Fruit fly (Drosophila melanogaster) whole organism, embryonic: Measurements from ENCODE around the gene CG11307.
A peak's percentile ranks its signal among the peaks of the same experiment; 100 is the strongest.

Experiments used
- Bteb2 ChIP-seq: fragments of 200-800 bp; sonication (Bioruptor generic); optimal IDR thresholded peaks from 2 replicates; lab custom pipeline; 2016; ENCODE audit warnings: missing biosample characterization, missing genetic modification characterization
- CG10267 ChIP-seq: fragments of 200-800 bp; sonication (Bioruptor generic); optimal IDR thresholded peaks from 2 replicates; lab custom pipeline; 2018; ENCODE audit warnings: missing biosample characterization, mild to moderate bottlenecking, missing genetic modification characterization, moderate library complexity
- CG13775 ChIP-seq: fragments of 200-800 bp; sonication (Bioruptor generic); optimal IDR thresholded peaks from 3 replicates; lab custom pipeline; 2017; ENCODE audit warnings: missing biosample characterization, mild to moderate bottlenecking, missing genetic modification characterization
- CG14667 ChIP-seq: fragments of 200-800 bp; sonication (Bioruptor generic); IDR thresholded peaks from 2 replicates; pipeline ENCODE4 v1.3.6; 2022; ENCODE audit warnings: missing biosample characterization, missing genetic modification characterization
- CG14710 ChIP-seq: fragments of 200-800 bp; sonication (Bioruptor generic); optimal IDR thresholded peaks from 3 replicates; lab custom pipeline; 2019; ENCODE audit warnings: missing biosample characterization, mild to moderate bottlenecking, missing genetic modification characterization, moderate library complexity
- CG15696 ChIP-seq: fragments of 200-800 bp; sonication (Bioruptor generic); optimal IDR thresholded peaks from 2 replicates; lab custom pipeline; 2019; ENCODE audit warnings: missing biosample characterization, mild to moderate bottlenecking, missing genetic modification characterization, moderate library complexity
- CG1602 ChIP-seq: fragments of 200-800 bp; sonication (Bioruptor generic); optimal IDR thresholded peaks from 3 replicates; lab custom pipeline; 2016; ENCODE audit warnings: missing biosample characterization, missing genetic modification characterization
- CG16863 ChIP-seq: fragments of 200-800 bp; sonication (Bioruptor generic); optimal IDR thresholded peaks from 3 replicates; lab custom pipeline; 2016; ENCODE audit warnings: missing biosample characterization, missing genetic modification characterization
- CG17328 ChIP-seq: fragments of 200-800 bp; sonication (Bioruptor generic); IDR thresholded peaks from 2 replicates; pipeline ENCODE4 v1.3.6; 2022; ENCODE audit warnings: missing biosample characterization, missing genetic modification characterization
- CG17361 ChIP-seq: fragments of 200-800 bp; sonication (Bioruptor generic); IDR thresholded peaks from 3 replicates; pipeline ENCODE4 v1.3.6; 2022; ENCODE audit warnings: missing biosample characterization, missing genetic modification characterization
- CG18262 ChIP-seq: fragments of 200-800 bp; optimal IDR thresholded peaks from 3 replicates; lab custom pipeline; 2019; ENCODE audit warnings: missing biosample characterization, mild to moderate bottlenecking, missing genetic modification characterization, moderate library complexity
- CG18764 ChIP-seq: fragments of 200-800 bp; sonication (Bioruptor generic); optimal IDR thresholded peaks from 3 replicates; lab custom pipeline; 2016; ENCODE audit warnings: missing biosample characterization, missing genetic modification characterization
- CG32767 ChIP-seq: fragments of 200-800 bp; sonication (Bioruptor generic); IDR thresholded peaks from 2 replicates; pipeline ENCODE4 v1.3.6; 2022; ENCODE audit warnings: missing biosample characterization, missing genetic modification characterization
- CG33213 ChIP-seq: fragments of 200-800 bp; sonication (Bioruptor generic); optimal IDR thresholded peaks from 3 replicates; lab custom pipeline; 2016; ENCODE audit warnings: missing biosample characterization, missing genetic modification characterization
- CG4404 ChIP-seq: fragments of 200-800 bp; sonication (Bioruptor generic); IDR thresholded peaks from 2 replicates; pipeline ENCODE4 v1.3.6; 2022; ENCODE audit warnings: missing biosample characterization, missing genetic modification characterization
- CG4424 ChIP-seq: fragments of 200-800 bp; sonication (Bioruptor generic); optimal IDR thresholded peaks from 3 replicates; lab custom pipeline; 2016; ENCODE audit warnings: missing biosample characterization, missing genetic modification characterization
- CG4820 ChIP-seq: fragments of 200-800 bp; sonication (Bioruptor generic); optimal IDR thresholded peaks from 3 replicates; lab custom pipeline; 2016; ENCODE audit warnings: missing biosample characterization, missing genetic modification characterization
- CG7556 ChIP-seq: fragments of 200-800 bp; sonication (Bioruptor generic); optimal IDR thresholded peaks from 2 replicates; lab custom pipeline; 2017; ENCODE audit warnings: missing biosample characterization, mild to moderate bottlenecking, missing genetic modification characterization
- CG7745 ChIP-seq: fragments of 200-800 bp; sonication (Bioruptor generic); optimal IDR thresholded peaks from 2 replicates; lab custom pipeline; 2018; ENCODE audit warnings: missing biosample characterization, mild to moderate bottlenecking, missing genetic modification characterization, moderate library complexity
- CG9727 ChIP-seq: fragments of 200-800 bp; sonication (Bioruptor generic); optimal IDR thresholded peaks from 3 replicates; lab custom pipeline; 2017; ENCODE audit warnings: missing biosample characterization, mild to moderate bottlenecking, missing genetic modification characterization
- Chrac-16 ChIP-seq: fragments of 200-800 bp; sonication (Bioruptor generic); optimal IDR thresholded peaks from 3 replicates; lab custom pipeline; 2016; ENCODE audit warnings: missing biosample characterization, missing genetic modification characterization
- Eip74EF ChIP-seq, 2 experiments: fragments of 200-800 bp in 1 of 2; fragments of >200 bp in 1 of 2; sonication (Bioruptor generic) in 1 of 2; optimal IDR thresholded peaks; 2 replicates each; lab custom pipeline; 2017 to 2019; ENCODE audit warnings: missing biosample characterization in 2 of 2, missing genetic modification characterization in 2 of 2, mild to moderate bottlenecking in 1 of 2, moderate library complexity in 1 of 2
- H15 ChIP-seq: fragments of 200-800 bp; sonication (Bioruptor generic); IDR thresholded peaks from 3 replicates; pipeline ENCODE4 v1.3.6; 2022; ENCODE audit warnings: missing biosample characterization, missing genetic modification characterization
- Hr3 ChIP-seq: fragments of 200-800 bp; sonication (Bioruptor generic); optimal IDR thresholded peaks from 3 replicates; lab custom pipeline; 2016; ENCODE audit warnings: missing biosample characterization, missing genetic modification characterization
- MBD-R2 ChIP-seq: fragments of 200-800 bp; sonication (Bioruptor generic); IDR thresholded peaks from 2 replicates; pipeline ENCODE4 v1.3.6; 2022; ENCODE audit warnings: missing biosample characterization, missing genetic modification characterization
- Pdp1 ChIP-seq, 2 experiments: fragments of 200-800 bp; sonication (Bioruptor generic); optimal IDR thresholded peaks; 3 replicates each; lab custom pipeline; 2016; ENCODE audit warnings: missing biosample characterization in 2 of 2, missing genetic modification characterization in 2 of 2, mild to moderate bottlenecking in 1 of 2, moderate library complexity in 1 of 2
- TFAM ChIP-seq: fragments of 200-800 bp; sonication (Bioruptor generic); optimal IDR thresholded peaks from 2 replicates; lab custom pipeline; 2017; ENCODE audit warnings: missing biosample characterization, missing genetic modification characterization, inconsistent platforms
- Xrp1 ChIP-seq: fragments of 200-800 bp; sonication (Bioruptor generic); IDR thresholded peaks from 2 replicates; pipeline ENCODE4 v1.3.6; 2022; ENCODE audit warnings: missing biosample characterization, missing genetic modification characterization
- ara ChIP-seq: fragments of 200-800 bp; sonication (Bioruptor generic); IDR thresholded peaks from 2 replicates; pipeline ENCODE4 v1.3.6; 2022; ENCODE audit warnings: missing biosample characterization, missing genetic modification characterization
- bsh ChIP-seq, 2 experiments: fragments of 200-800 bp; sonication (Bioruptor generic); optimal IDR thresholded peaks; 2 replicates each; lab custom pipeline; 2017 to 2018; ENCODE audit warnings: mild to moderate bottlenecking in 2 of 2, missing biosample characterization in 2 of 2, missing genetic modification characterization in 2 of 2, moderate library complexity in 1 of 2
- chif ChIP-seq, 2 experiments: fragments of 200-800 bp; sonication (Bioruptor generic); optimal IDR thresholded peaks; 3 replicates each; lab custom pipeline; 2016; ENCODE audit warnings: missing biosample characterization in 2 of 2, missing genetic modification characterization in 2 of 2
- chn ChIP-seq: fragments of 200-800 bp; sonication (Bioruptor generic); optimal IDR thresholded peaks from 2 replicates; lab custom pipeline; 2016; ENCODE audit warnings: missing biosample characterization, missing genetic modification characterization
- crc ChIP-seq: fragments of 200-800 bp; sonication (Bioruptor generic); optimal IDR thresholded peaks from 2 replicates; lab custom pipeline; 2016; ENCODE audit warnings: missing biosample characterization, missing genetic modification characterization
- dysf ChIP-seq: fragments of 200-800 bp; sonication (Bioruptor generic); IDR thresholded peaks from 3 replicates; pipeline ENCODE4 v1.3.6; 2022; ENCODE audit warnings: missing biosample characterization, missing genetic modification characterization
- eve ChIP-seq, 2 experiments: fragments of >200 bp; optimal IDR thresholded peaks; 2 replicates each; lab custom pipeline; 2017; ENCODE audit warnings: missing biosample characterization in 2 of 2, missing genetic modification characterization in 2 of 2
- gem ChIP-seq: fragments of 200-800 bp; sonication (Bioruptor generic); optimal IDR thresholded peaks from 2 replicates; lab custom pipeline; 2019; ENCODE audit warnings: missing biosample characterization, mild to moderate bottlenecking, missing genetic modification characterization, moderate library complexity
- lola ChIP-seq, 3 experiments: fragments of >200 bp in 2 of 3; fragments of 200-800 bp in 1 of 3; sonication (Bioruptor generic) in 1 of 3; optimal IDR thresholded peaks; 2 replicates each; lab custom pipeline; 2017 to 2019; ENCODE audit warnings: missing biosample characterization in 3 of 3, missing genetic modification characterization in 3 of 3, mild to moderate bottlenecking in 1 of 3, moderate library complexity in 1 of 3
- nmo ChIP-seq: fragments of 200-800 bp; sonication (Bioruptor generic); optimal IDR thresholded peaks from 2 replicates; lab custom pipeline; 2018; ENCODE audit warnings: missing biosample characterization, mild to moderate bottlenecking, missing genetic modification characterization, moderate library complexity
- peb ChIP-seq: fragments of 200-800 bp; sonication (Bioruptor generic); IDR thresholded peaks from 2 replicates; pipeline ENCODE4 v1.3.6; 2022; ENCODE audit warnings: missing biosample characterization, missing genetic modification characterization
- phol ChIP-seq: fragments of 200-800 bp; sonication (Bioruptor generic); optimal IDR thresholded peaks from 3 replicates; lab custom pipeline; 2018; ENCODE audit warnings: missing biosample characterization, mild to moderate bottlenecking, missing genetic modification characterization, moderate library complexity
- prd ChIP-seq, 3 experiments: fragments of >200 bp in 2 of 3; fragments of 200-800 bp in 1 of 3; sonication (Bioruptor generic) in 1 of 3; optimal IDR thresholded peaks in 2 of 3; IDR thresholded peaks in 1 of 3; 2 replicates in 2 of 3; 3 replicates in 1 of 3; pipeline versions ENCODE4 v1.3.6 to Lab custom; 2017 to 2022; ENCODE audit warnings: missing biosample characterization in 1 of 3, missing genetic modification characterization in 1 of 3
- row ChIP-seq: fragments of 200-800 bp; sonication (Bioruptor generic); IDR thresholded peaks from 3 replicates; pipeline ENCODE4 v1.3.6; 2022; ENCODE audit warnings: missing biosample characterization, missing genetic modification characterization
- sens ChIP-seq: fragments of 200-800 bp; sonication (Bioruptor generic); peaks from one replicate; lab custom pipeline; 2016; ENCODE audit warnings: missing biosample characterization, missing genetic modification characterization
- sisA ChIP-seq: fragments of 200-800 bp; sonication (Bioruptor generic); IDR thresholded peaks from 2 replicates; pipeline ENCODE4 v1.3.6; 2022; ENCODE audit warnings: missing biosample characterization, missing genetic modification characterization
- tgo ChIP-seq: fragments of 200-800 bp; sonication (Bioruptor generic); IDR thresholded peaks from 3 replicates; pipeline ENCODE4 v1.3.6; 2022; ENCODE audit warnings: missing biosample characterization, missing genetic modification characterization
- tin ChIP-seq: fragments of 200-800 bp; sonication (Bioruptor generic); optimal IDR thresholded peaks from 3 replicates; lab custom pipeline; 2016; ENCODE audit warnings: missing biosample characterization, missing genetic modification characterization
- tio ChIP-seq: fragments of 200-800 bp; sonication (Bioruptor generic); optimal IDR thresholded peaks from 2 replicates; lab custom pipeline; 2017; ENCODE audit warnings: missing biosample characterization, missing genetic modification characterization, inconsistent platforms
- trem ChIP-seq: fragments of 200-800 bp; optimal IDR thresholded peaks from 3 replicates; lab custom pipeline; 2019; ENCODE audit warnings: missing biosample characterization, mild to moderate bottlenecking, missing genetic modification characterization, moderate library complexity
- ttk ChIP-seq: fragments of 200-800 bp; sonication (Bioruptor generic); IDR thresholded peaks from 2 replicates; pipeline ENCODE4 v2.1.2; 2022; ENCODE audit warnings: missing biosample characterization, missing genetic modification characterization
- zf30C ChIP-seq: fragments of 200-800 bp; sonication (Bioruptor generic); optimal IDR thresholded peaks from 3 replicates; lab custom pipeline; 2018; ENCODE audit warnings: missing biosample characterization, mild to moderate bottlenecking, missing genetic modification characterization

Gene CG11307

dm6 chr3L:21585397-21585796 is 32.0 kb upstream of the CG11307 start (continued):
- TF ChIP-seq CG1602 (GFP tag; lab: Kevin White, UChicago), result peak; percentile 19
- peak; percentile 42; the same call in 1 of the 2 replicates for TF ChIP-seq CG17328 (GFP tag; lab: Robert Waterston, UW)
- peak; percentile 6 for TF ChIP-seq CG4820 (GFP tag; lab: Kevin White, UChicago)
- TF ChIP-seq CG7556 (GFP tag; lab: Kevin White, UChicago), result peak; percentile 10
- peak; percentile 35 for TF ChIP-seq CG14710 (tag; lab: Kevin White, UChicago)
- TF ChIP-seq CG14667, result 0 out of 2 replicates have a peak, but pooled peaks have one; percentile 12
- TF ChIP-seq CG17361 (GFP tag; lab: Robert Waterston, UW), result peak; percentile 59; the same call in 2 of the 3 replicates
- TF ChIP-seq CG4404 (GFP tag; lab: Robert Waterston, UW), result peak; percentile 8; the same call in 1 of the 2 replicates
- peak; percentile 46 for TF ChIP-seq row (GFP tag; lab: Robert Waterston, UW)
- peak; percentile 1 for TF ChIP-seq phol (tag; lab: Kevin White, UChicago)
- TF ChIP-seq TFAM, result no peak
- peak; percentile 31 for TF ChIP-seq Hr3 (GFP tag; lab: Kevin White, UChicago)
- peak in 1 of 3 experiments; percentile 53 for TF ChIP-seq lola (GFP tag; optimal IDR thresholded peaks at IDR 0.05; lab: Kevin White, UChicago)
- TF ChIP-seq crc (GFP tag; lab: Kevin White, UChicago), result no peak
- TF ChIP-seq prd (optimal IDR thresholded peaks at IDR 0.05; lab: Kevin White, UChicago), result no peak
- peak; percentile 52; the same call in 2 of the 3 replicates for TF ChIP-seq prd (GFP tag; IDR thresholded peaks at IDR 0.05; lab: Robert Waterston, UW)
- peak; percentile 51 for TF ChIP-seq CG18262
- peak; percentile 10 for TF ChIP-seq CG13775 (GFP tag; lab: Kevin White, UChicago)
- TF ChIP-seq CG4424, result peak; percentile 15
- 0 out of 2 replicates have a peak, but pooled peaks have one; percentile 13 for TF ChIP-seq ttk
- TF ChIP-seq CG16863, result peak; percentile 24
- peak; percentile 5 for TF ChIP-seq nmo (GFP tag; lab: Kevin White, UChicago)
- no peak for TF ChIP-seq Eip74EF (GFP tag; optimal IDR thresholded peaks at IDR 0.05; lab: Kevin White, UChicago)
- TF ChIP-seq sens (GFP tag; lab: Kevin White, UChicago), result peak; percentile 75
- peak; percentile 40 for TF ChIP-seq gem (tag; lab: Kevin White, UChicago)
- TF ChIP-seq CG32767 (GFP tag; lab: Robert Waterston, UW), result 0 out of 2 replicates have a peak, but pooled peaks have one; percentile 17
- no peak for TF ChIP-seq dysf (GFP tag; lab: Robert Waterston, UW)
- no peak for TF ChIP-seq MBD-R2 (GFP tag; lab: Robert Waterston, UW)
- TF ChIP-seq CG18764, result peak; percentile 0
- no peak for TF ChIP-seq peb (GFP tag; lab: Robert Waterston, UW)
- TF ChIP-seq CG15696, result peak; percentile 19
- TF ChIP-seq CG33213 (GFP tag; lab: Kevin White, UChicago), result peak; percentile 25
- TF ChIP-seq H15 (GFP tag; lab: Robert Waterston, UW), result peak; percentile 32; the same call in 2 of the 3 replicates
- no peak for TF ChIP-seq CG7745
- peak; percentile 52 for TF ChIP-seq zf30C (GFP tag; lab: Kevin White, UChicago)
- TF ChIP-seq sisA (GFP tag; lab: Robert Waterston, UW), result peak; percentile 15; the same call in 1 of the 2 replicates
- peak in 1 of 2 experiments; percentile 49 for TF ChIP-seq eve (GFP tag; optimal IDR thresholded peaks at IDR 0.05; lab: Kevin White, UChicago)
- peak; percentile 12 for TF ChIP-seq trem (tag; lab: Kevin White, UChicago)
- peak; percentile 13 for TF ChIP-seq tin (GFP tag; lab: Kevin White, UChicago)
- no peak for TF ChIP-seq Chrac-16
- peak; percentile 23 for TF ChIP-seq CG10267
- TF ChIP-seq chn, result peak; percentile 8
- TF ChIP-seq Pdp1 (GFP tag; optimal IDR thresholded peaks at IDR 0.05; lab: Kevin White, UChicago), result peak in 1 of 2 experiments; percentile 22
- peak in 1 of 2 experiments; percentile 52 for TF ChIP-seq bsh (GFP tag; optimal IDR thresholded peaks at IDR 0.05; lab: Kevin White, UChicago)
- peak; percentile 38; the same call in 1 of the 2 replicates for TF ChIP-seq Xrp1 (GFP tag; lab: Robert Waterston, UW)
- peak; percentile 29 for TF ChIP-seq tio (GFP tag; lab: Kevin White, UChicago)
- TF ChIP-seq chif (GFP tag; optimal IDR thresholded peaks at IDR 0.05; lab: Kevin White, UChicago), result peak in 1 of 2 experiments; percentile 14
- no peak for TF ChIP-seq Bteb2 (GFP tag; lab: Kevin White, UChicago)
- peak; percentile 38 for TF ChIP-seq CG9727 (GFP tag; lab: Kevin White, UChicago)
- TF ChIP-seq ara (GFP tag; lab: Robert Waterston, UW), result peak; percentile 34; the same call in 1 of the 2 replicates
- TF ChIP-seq tgo (GFP tag; lab: Robert Waterston, UW), result no peak
